Fruit fly (Drosophila melanogaster): ENCODE measurements around the gene f.

The f gene

DNA sequence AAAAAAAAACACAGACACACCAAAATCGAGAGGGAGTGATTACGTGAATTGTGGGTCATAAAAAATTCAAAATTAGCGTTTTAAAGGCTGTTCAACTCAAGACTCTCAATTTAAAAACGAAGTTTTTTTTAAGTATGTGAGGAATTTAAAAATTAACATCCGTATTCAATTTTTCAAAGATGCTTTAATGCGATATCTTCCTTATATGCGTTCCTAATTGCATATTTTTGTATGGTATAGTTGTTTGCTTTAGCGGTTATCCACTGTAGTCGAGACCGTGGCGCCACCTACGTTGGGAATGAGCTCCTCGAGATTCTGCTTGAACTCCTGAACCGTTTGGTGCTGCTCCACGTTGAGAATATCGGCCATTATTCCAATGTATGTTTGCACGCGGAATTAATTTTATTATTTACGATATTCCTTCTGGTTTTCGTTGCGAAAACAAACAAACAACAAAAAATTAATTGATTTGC, 58.3 kb downstream of the f start:
- TF ChIP-seq pan (optimal IDR thresholded peaks at IDR 0.05) (no peak), Dll (optimal IDR thresholded peaks at IDR 0.05) (no peak), EcR (GFP tag; optimal IDR thresholded peaks at IDR 0.05) (no peak), psq (optimal IDR thresholded peaks at IDR 0.05) (no peak), CG8478 (optimal IDR thresholded peaks at IDR 0.05) (no peak), usp (GFP tag; optimal IDR thresholded peaks at IDR 0.05) (no peak)

DNA sequence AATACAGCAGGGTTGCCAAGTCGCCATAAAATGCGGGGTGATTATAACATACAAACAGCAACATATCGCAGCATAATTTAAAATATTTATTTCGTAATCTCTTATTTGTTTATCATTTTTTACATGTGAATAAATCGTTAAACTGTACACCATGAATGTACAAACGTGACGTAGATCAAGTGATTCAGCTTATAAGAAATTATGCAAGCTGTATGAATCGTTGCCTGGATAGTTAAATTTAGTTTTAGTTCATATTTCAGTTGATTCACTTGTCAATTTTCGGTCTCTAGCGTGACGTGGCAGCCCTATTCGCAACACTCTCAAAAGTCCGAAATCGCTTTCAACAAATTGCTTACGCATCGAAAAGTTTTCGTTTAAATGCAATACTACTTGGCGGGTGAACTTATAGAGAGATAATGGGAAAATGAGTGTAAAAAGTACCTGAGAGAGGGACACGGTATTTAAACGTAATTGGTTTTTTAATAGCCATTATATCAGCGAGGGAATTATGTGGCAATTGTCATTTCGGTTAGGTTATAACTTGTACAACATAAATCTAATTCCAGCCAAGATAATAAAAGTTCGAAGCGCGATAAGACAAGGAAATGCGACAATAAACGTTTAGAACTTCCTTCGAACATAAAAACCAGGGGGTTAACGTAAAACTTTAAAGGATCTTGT, 59.4 kb downstream of the f start:
- TF ChIP-seq usp (GFP tag; optimal IDR thresholded peaks at IDR 0.05) (no peak), CG8478 (optimal IDR thresholded peaks at IDR 0.05) (no peak), pan (optimal IDR thresholded peaks at IDR 0.05) (no peak), psq (optimal IDR thresholded peaks at IDR 0.05) (no peak), Dll (optimal IDR thresholded peaks at IDR 0.05) (no peak), EcR (GFP tag; optimal IDR thresholded peaks at IDR 0.05) (no peak)

DNA sequence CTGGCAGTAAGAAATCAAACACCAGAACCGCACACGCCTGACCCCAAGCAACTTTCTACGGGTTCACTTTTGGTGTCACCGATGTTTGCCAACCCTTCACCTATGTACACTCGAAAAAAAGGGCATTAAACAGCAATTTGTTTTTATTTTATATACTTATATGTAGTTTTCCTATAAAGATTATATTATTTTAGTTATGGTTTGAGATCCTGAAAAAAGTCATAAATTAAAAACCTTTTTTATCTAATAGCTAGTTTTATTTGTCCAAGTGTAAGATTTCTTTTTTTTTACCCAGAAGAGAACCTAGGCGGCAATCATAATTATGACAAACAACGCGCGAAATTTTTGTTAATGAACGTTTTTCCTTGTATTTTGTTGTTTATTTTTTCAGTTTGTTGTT, 60.6 kb downstream of the f start:
- TF ChIP-seq CG8478 (optimal IDR thresholded peaks at IDR 0.05) (no peak), pan (optimal IDR thresholded peaks at IDR 0.05) (no peak), EcR (GFP tag; optimal IDR thresholded peaks at IDR 0.05) (no peak), usp (GFP tag; optimal IDR thresholded peaks at IDR 0.05) (no peak), psq (optimal IDR thresholded peaks at IDR 0.05) (no peak), Dll (optimal IDR thresholded peaks at IDR 0.05) (no peak)

DNA sequence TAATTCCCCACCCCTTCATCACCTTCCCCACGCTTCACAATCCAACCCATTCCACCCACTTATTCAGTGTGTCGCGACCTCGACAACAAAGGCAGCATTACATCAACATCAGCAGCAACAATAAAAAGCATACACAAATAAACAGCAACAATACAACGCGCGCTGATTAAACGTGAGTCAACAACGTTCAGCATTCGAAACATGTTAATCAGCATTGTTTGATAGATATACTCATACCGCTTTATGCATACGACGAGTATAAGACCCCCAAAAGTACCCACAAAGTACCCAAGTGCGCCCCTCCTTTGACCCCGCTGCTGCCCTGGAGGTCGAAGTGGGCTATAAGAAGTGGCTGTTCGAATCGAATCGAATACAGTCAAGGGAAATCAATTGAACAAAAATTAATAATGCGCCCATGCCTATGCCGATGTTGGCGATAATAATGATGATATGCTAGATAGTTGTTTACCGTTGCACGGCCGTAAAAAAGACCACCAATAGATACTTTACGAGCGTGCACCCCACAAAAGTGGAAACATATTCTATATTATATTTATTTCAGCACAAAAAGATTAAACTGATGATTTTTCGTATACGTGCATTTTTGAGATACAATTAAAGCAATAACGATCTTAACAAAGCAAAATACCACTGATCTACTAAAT, 61.6 kb downstream of the f start:
- TF ChIP-seq CG8478 (optimal IDR thresholded peaks at IDR 0.05) (no peak), EcR (GFP tag; optimal IDR thresholded peaks at IDR 0.05) (no peak), pan (optimal IDR thresholded peaks at IDR 0.05) (no peak), usp (GFP tag; optimal IDR thresholded peaks at IDR 0.05) (no peak), Dll (optimal IDR thresholded peaks at IDR 0.05) (no peak), psq (optimal IDR thresholded peaks at IDR 0.05) (no peak)

DNA sequence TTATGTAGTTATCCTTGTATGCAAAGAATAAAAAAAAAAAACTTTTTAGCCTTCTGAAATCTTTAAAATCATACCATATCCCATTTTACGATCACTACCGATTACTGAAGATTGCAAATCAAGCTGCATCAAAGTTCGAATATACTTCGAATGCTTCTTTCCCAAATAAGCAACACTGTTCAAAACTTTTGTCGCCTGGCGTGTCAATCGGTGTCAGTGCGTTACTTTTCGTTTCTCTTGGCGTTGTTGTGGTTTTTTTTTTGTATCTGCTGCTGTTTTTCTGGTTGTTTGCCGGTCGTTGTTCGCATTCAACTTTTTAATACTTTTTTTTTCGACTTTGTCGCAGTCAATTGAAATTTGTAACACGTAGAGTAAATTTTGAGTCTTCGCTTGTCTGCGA, 62.2 kb downstream of the f start:
- no peak for TF ChIP-seq usp (GFP tag; optimal IDR thresholded peaks at IDR 0.05)
- no peak for TF ChIP-seq CG8478 (optimal IDR thresholded peaks at IDR 0.05)
- no peak for TF ChIP-seq psq (optimal IDR thresholded peaks at IDR 0.05)
- TF ChIP-seq pan (optimal IDR thresholded peaks at IDR 0.05): no peak
- no peak for TF ChIP-seq EcR (GFP tag; optimal IDR thresholded peaks at IDR 0.05)
- TF ChIP-seq Dll (optimal IDR thresholded peaks at IDR 0.05): no peak

DNA sequence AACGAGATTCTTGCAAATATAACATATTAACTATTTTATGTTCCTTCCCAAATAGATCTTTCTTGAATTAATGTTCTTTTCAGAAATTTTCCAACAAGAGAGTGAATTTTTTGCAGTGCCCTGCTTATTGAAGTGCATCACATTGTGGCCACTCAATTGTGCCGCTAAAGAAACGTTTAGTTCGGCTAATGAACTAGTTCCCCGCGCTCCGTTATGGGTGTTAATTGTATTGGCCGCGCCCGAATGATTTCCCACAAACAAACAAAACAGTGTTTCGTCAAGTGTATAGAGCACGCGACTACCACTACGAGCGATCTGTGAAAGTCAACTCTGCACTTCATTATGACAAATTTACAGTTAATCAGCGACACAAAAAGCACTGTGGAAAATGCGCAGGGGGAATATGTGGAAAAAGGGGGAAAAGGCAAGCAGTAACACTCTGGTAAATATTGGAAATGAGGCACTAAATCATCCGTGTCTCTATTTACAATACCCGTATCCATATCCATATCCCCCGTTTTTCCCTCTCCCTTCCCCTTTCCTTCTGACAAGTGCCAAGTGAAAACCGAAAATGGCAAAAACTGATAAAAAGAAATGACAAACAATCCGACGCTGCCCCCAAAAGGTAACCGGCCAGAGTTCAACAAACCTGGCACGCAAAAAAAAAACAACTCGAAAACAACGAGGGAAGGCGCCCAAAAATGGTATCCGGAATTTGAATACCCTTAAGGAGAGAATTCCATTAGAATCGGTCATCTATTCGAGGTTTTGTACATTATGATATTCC, 63.7 kb downstream of the f start:
- TF ChIP-seq pan (optimal IDR thresholded peaks at IDR 0.05) (no peak), EcR (GFP tag; optimal IDR thresholded peaks at IDR 0.05) (peak in 1 of 2 experiments; percentile 27)

DNA sequence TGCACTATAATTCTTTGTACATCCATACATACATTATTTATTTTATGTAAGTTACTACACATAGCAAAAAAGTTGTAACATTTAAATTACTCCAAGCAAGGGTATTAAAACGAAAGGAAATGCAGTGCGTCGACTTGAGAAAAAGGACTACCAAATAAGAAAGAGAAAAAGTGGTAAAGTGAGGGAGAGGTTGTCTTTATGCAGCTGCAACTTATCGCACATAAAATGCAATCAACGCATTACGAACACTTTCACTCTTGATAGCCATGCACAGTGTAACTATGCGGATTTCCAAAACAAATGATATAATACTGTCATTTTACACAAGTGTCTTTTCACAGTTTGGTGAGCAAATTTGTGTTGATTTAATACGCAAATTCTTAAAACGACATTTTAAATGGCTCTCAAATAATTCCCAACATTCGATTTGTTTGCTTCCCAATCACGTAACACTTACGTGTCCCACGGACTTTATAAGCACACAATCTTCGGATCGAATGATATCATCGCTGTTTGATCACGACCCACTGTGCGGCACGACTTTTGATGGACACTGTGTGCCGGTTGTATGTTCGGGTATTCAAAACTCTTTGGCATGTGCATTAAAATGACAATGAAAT, 64.4 kb downstream of the f start:
- TF ChIP-seq usp (GFP tag; optimal IDR thresholded peaks at IDR 0.05) (no peak), pan (optimal IDR thresholded peaks at IDR 0.05) (no peak), EcR (GFP tag; optimal IDR thresholded peaks at IDR 0.05) (no peak), Dll (optimal IDR thresholded peaks at IDR 0.05) (no peak), CG8478 (optimal IDR thresholded peaks at IDR 0.05) (no peak), psq (optimal IDR thresholded peaks at IDR 0.05) (no peak)

DNA sequence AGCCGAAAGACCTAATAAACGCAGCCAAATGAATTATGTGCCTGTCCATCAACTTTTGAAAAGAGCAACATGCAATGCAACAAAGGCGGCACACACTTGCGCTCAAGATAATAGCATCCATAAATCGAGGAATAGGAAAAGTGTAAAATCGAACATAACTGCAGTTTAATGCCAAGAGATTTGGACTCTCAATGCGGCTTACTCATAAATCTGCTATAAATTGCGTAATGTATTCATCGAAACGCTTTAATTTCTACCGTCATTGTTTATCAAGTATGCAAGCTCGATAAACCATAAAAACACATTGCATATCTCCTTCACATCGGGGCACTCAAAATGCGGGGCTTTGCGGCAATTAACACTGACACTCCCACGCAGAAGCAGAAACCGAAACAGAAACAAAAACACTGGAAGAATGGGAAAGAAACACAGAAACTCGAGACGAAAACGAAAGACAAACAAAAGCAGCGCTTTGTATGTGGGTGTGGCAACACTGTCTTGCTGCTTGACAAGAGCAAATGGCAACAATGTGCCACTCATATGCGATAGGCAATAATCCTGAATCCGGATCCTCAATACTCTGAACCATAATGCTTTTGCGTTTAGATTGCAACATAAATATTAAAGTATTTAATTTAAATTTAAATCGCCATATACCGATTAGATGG, 65.3 kb downstream of the f start:
- TF ChIP-seq psq (optimal IDR thresholded peaks at IDR 0.05) (no peak), CG8478 (optimal IDR thresholded peaks at IDR 0.05) (no peak), usp (GFP tag; optimal IDR thresholded peaks at IDR 0.05) (no peak), EcR (GFP tag; optimal IDR thresholded peaks at IDR 0.05) (no peak), pan (optimal IDR thresholded peaks at IDR 0.05) (no peak), Dll (optimal IDR thresholded peaks at IDR 0.05) (no peak)

DNA sequence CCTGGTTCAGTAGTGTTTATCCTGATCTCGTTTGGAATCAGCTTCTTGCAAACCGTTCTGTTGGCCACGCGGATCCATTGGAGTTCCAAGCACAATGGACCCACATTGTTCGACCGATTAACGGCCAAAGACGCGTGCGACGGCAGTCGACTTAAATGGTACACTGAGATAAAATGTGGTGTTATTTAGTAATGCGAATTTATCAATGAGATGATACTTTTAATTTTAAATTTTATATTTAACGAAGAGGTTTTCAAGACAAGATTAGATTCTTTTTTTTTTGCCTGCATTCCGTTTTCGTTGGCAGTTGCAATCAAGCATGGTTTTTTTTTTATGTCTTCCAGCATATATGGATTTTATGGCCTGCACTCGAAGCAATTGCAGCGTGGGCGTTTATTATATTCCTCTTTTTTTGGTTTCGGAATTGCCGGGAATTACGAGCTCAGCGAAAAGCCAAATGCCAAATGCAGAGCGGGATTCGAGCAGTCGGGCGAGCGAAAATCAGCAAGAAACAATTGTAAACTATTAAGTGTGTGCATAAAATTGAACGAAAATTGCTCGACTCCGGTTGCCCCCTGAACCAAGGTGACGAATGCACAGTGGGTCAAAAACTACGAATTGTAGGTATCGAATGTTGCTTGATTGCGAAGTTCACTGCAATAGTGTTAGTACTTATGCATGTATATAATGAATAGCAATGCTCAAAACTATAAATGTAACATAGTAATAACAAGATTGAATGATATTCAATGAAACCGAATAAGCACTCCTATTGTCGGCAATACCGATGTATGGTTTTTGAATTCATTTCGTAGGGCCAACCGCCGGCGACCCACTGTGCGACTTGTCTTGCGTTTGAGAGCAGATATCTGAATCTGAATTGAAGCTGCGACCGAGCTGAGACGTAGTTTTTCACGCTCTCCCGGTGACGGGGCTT, 66.4 kb downstream of the f start:
- TF ChIP-seq EcR (GFP tag; optimal IDR thresholded peaks at IDR 0.05): no peak
- no peak for TF ChIP-seq psq (optimal IDR thresholded peaks at IDR 0.05)
- no peak for TF ChIP-seq usp (GFP tag; optimal IDR thresholded peaks at IDR 0.05)
- no peak for TF ChIP-seq pan (optimal IDR thresholded peaks at IDR 0.05)
- no peak for TF ChIP-seq CG8478 (optimal IDR thresholded peaks at IDR 0.05)
- no peak for TF ChIP-seq Dll (optimal IDR thresholded peaks at IDR 0.05)

DNA sequence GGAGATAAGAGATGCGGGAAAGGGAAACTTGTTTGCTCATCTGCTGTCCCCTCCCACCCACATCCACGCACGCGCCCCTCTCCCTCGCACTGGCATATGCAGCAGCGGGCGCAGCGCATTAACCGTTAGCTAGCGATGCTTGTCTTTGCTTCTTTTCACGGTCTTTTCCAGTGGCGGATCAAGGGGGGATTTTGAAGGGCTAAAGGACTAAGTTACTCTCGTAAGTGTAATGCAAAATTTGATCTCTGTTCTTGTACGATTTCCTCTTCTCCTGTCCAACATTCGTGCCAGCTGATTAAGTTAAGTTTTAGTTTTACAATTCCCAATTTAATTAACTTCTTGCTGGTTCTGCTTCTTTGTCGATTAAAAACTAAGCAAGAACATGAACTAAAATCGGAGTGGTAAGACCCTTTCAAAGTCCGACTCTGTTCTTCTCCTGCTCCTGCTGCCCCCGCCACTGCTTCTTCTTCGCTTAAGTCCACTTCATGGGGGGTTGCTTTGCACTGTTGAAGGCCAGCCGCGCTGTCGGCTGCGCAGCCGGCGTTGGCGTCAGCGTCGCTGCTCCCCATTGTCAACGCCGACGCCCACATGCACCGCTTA, 68.0 kb downstream of the f start:
- no peak for TF ChIP-seq psq (optimal IDR thresholded peaks at IDR 0.05)
- no peak for TF ChIP-seq CG8478 (optimal IDR thresholded peaks at IDR 0.05)
- no peak for TF ChIP-seq Dll (optimal IDR thresholded peaks at IDR 0.05)
- no peak for TF ChIP-seq usp (GFP tag; optimal IDR thresholded peaks at IDR 0.05)
- TF ChIP-seq EcR (GFP tag; optimal IDR thresholded peaks at IDR 0.05): no peak
- no peak for TF ChIP-seq pan (optimal IDR thresholded peaks at IDR 0.05)

Measured in whole organism.